Worm (Caenorhabditis elegans): ENCODE data around the gene him-18.

- TF ChIP-seq unc-62 (GFP tag; optimal IDR thresholded peaks at IDR 0.05 in 1 of 2) (peak in 1 of 2 experiments; percentile 93), unc-62 (tag; optimal IDR thresholded peaks at IDR 0.05) (no peak), daf-16 (GFP tag; optimal IDR thresholded peaks at IDR 0.05) (peak in 1 of 2 experiments; percentile 87), daf-16 (tag; optimal IDR thresholded peaks at IDR 0.05) (no peak), nhr-76 (tag; optimal IDR thresholded peaks at IDR 0.05) (no peak), pha-4 (GFP tag; IDR thresholded peaks at IDR 0.05) (no peak), pha-4 (tag; optimal IDR thresholded peaks at IDR 0.05) (no peak), ztf-11 (tag; optimal IDR thresholded peaks at IDR 0.05) (no peak), ZK546.5 (tag; optimal IDR thresholded peaks at IDR 0.05) (no peak)
These were observed 16.5 kb upstream of the him-18 start, which contains the start of gene F17C8.3 for ce11 chrIII:4731295-4731988.

All from whole organism, L4 larva.